Worm (Caenorhabditis elegans) whole organism, mixed stage, embryonic: ENCODE measurements around the gene sra-11.

Experiments
- M03D4.4 ChIP-seq: sonication (generic microtip); optimal IDR thresholded peaks from 2 replicates; lab custom pipeline; 2017; ENCODE audit warnings: mild to moderate bottlenecking, missing genetic modification characterization, missing compliant biosample characterization
- blmp-1 ChIP-seq: fragments of 150-350 bp; optimal IDR thresholded peaks from 2 replicates; lab custom pipeline; 2014; ENCODE audit warnings: missing biosample characterization, missing genetic modification characterization
- ces-1 ChIP-seq: fragments of 150-350 bp; optimal IDR thresholded peaks from 2 replicates; lab custom pipeline; 2014; ENCODE audit warnings: missing biosample characterization, missing genetic modification reagents, missing genetic modification characterization
- elt-3 ChIP-seq: fragments of 150-350 bp; optimal IDR thresholded peaks from 2 replicates; lab custom pipeline; 2014; ENCODE audit warnings: missing biosample characterization, missing genetic modification characterization
- lsy-2 ChIP-seq: fragments of 150-350 bp; optimal IDR thresholded peaks from 2 replicates; lab custom pipeline; 2014; ENCODE audit warnings: missing biosample characterization, missing genetic modification characterization
- mep-1 ChIP-seq: fragments of 150-350 bp; optimal IDR thresholded peaks from 2 replicates; lab custom pipeline; 2017; ENCODE audit warnings: missing biosample characterization, missing genetic modification reagents, missing genetic modification characterization, inconsistent platforms
- nhr-237 ChIP-seq: fragments of 150-350 bp; optimal IDR thresholded peaks from 2 replicates; lab custom pipeline; 2014; ENCODE audit warnings: missing biosample characterization, missing genetic modification characterization
- nhr-28 ChIP-seq: fragments of 150-350 bp; optimal IDR thresholded peaks from 2 replicates; lab custom pipeline; 2014; ENCODE audit warnings: missing biosample characterization, missing genetic modification characterization
- pha-4 ChIP-seq: fragments of 150-350 bp; optimal IDR thresholded peaks from 2 replicates; lab custom pipeline; 2018; ENCODE audit warnings: missing biosample characterization, missing genetic modification reagents, missing genetic modification characterization
- snpc-4 ChIP-seq: fragments of 150-350 bp; optimal IDR thresholded peaks from 2 replicates; lab custom pipeline; 2014; ENCODE audit warnings: missing biosample characterization, missing genetic modification characterization
- unc-39 ChIP-seq: fragments of 150-350 bp; optimal IDR thresholded peaks from 2 replicates; lab custom pipeline; 2014; ENCODE audit warnings: missing biosample characterization, missing genetic modification characterization
- unc-62 ChIP-seq: fragments of 150-350 bp; optimal IDR thresholded peaks from 2 replicates; lab custom pipeline; 2014; ENCODE audit warnings: missing biosample characterization, missing genetic modification reagents, missing genetic modification characterization
- zip-8 ChIP-seq: fragments of 150-350 bp; optimal IDR thresholded peaks from 2 replicates; lab custom pipeline; 2014; ENCODE audit warnings: missing biosample characterization, missing genetic modification characterization
- ztf-11 ChIP-seq: fragments of 150-350 bp; optimal IDR thresholded peaks from 2 replicates; lab custom pipeline; 2014; ENCODE audit warnings: missing biosample characterization, missing genetic modification characterization

DNA sequence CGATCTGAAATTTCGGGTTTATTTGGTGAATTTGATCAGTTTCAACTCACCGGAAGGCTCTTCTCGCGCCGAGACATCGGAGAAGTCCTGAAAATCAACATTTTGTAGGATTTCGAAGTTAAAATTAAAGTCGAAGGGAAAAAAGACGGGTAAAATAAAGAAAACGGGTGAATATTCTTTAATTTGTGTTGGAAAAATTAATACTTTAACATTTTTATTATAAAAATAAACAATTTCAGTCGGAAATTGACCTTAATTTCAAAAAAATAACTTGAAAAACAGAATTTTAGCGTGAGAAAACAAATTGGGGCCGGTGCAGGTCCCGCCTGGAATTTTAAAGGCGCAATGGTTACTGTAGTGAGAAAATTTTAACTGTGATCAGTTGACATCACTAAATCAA is 42.9 kb upstream of the sra-11 start, which contains the start of gene nos-1:
- TF ChIP-seq pha-4 (tag; lab: Kevin White, UChicago) (no peak), ces-1 (GFP tag; lab: Kevin White, UChicago) (no peak), nhr-237 (tag; lab: Kevin White, UChicago) (no peak), nhr-28 (tag; lab: Kevin White, UChicago) (no peak), blmp-1 (no peak), snpc-4 (tag; lab: Kevin White, UChicago) (no peak), ztf-11 (tag; lab: Kevin White, UChicago) (no peak), lsy-2 (tag; lab: Kevin White, UChicago) (no peak), unc-39 (tag; lab: Kevin White, UChicago) (no peak), elt-3 (tag; lab: Kevin White, UChicago) (no peak), M03D4.4 (tag; lab: Kevin White, UChicago) (no peak), unc-62 (GFP tag; lab: Kevin White, UChicago) (no peak), mep-1 (tag; lab: Kevin White, UChicago) (no peak), zip-8 (tag; lab: Kevin White, UChicago) (no peak)
